Fruit fly (Drosophila melanogaster) whole organism, embryonic: Measurements from ENCODE around the gene betaGlu.
A peak's percentile ranks its signal among the peaks of the same experiment; 100 is the strongest.

Experiments
- CG11247 ChIP-seq: fragments of 200-800 bp; sonication (Bioruptor generic); IDR thresholded peaks from 2 replicates; pipeline ENCODE4 v1.3.6; 2022; ENCODE audit warnings: missing biosample characterization, missing genetic modification characterization
- CG12219 ChIP-seq: fragments of 200-800 bp; sonication (Bioruptor generic); optimal IDR thresholded peaks from 3 replicates; lab custom pipeline; 2018; ENCODE audit warnings: missing biosample characterization, mild to moderate bottlenecking, missing genetic modification characterization
- CG1233 ChIP-seq: fragments of 200-800 bp; sonication (Bioruptor generic); optimal IDR thresholded peaks from 4 replicates; lab custom pipeline; 2018; ENCODE audit warnings: missing biosample characterization, mild to moderate bottlenecking, missing genetic modification characterization
- CG13287 ChIP-seq: fragments of 200-800 bp; sonication (Bioruptor generic); IDR thresholded peaks from 2 replicates; pipeline ENCODE4 v1.3.6; 2022; ENCODE audit warnings: missing biosample characterization, missing genetic modification characterization; ENCODE audit not compliant: partially characterized antibody
- CG13775 ChIP-seq: fragments of 200-800 bp; sonication (Bioruptor generic); optimal IDR thresholded peaks from 3 replicates; lab custom pipeline; 2017; ENCODE audit warnings: missing biosample characterization, mild to moderate bottlenecking, missing genetic modification characterization
- CG1603 ChIP-seq: fragments of 200-800 bp; sonication (Bioruptor generic); optimal IDR thresholded peaks from 2 replicates; lab custom pipeline; 2019; ENCODE audit warnings: missing biosample characterization, mild to moderate bottlenecking, missing genetic modification characterization, moderate library complexity
- CG1647 ChIP-seq: fragments of 200-800 bp; sonication (Bioruptor generic); optimal IDR thresholded peaks from 3 replicates; lab custom pipeline; 2016; ENCODE audit warnings: missing biosample characterization, missing genetic modification characterization
- CG2712 ChIP-seq: fragments of 200-800 bp; optimal IDR thresholded peaks from 3 replicates; lab custom pipeline; 2019; ENCODE audit warnings: missing biosample characterization, mild to moderate bottlenecking, missing genetic modification characterization, moderate library complexity
- CG30403 ChIP-seq: fragments of 200-800 bp; sonication (Bioruptor generic); optimal IDR thresholded peaks from 3 replicates; lab custom pipeline; 2016; ENCODE audit warnings: missing biosample characterization, missing genetic modification characterization
- CG32532 ChIP-seq: fragments of 200-800 bp; sonication (Bioruptor generic); IDR thresholded peaks from 2 replicates; pipeline ENCODE4 v1.3.6; 2022; ENCODE audit warnings: missing biosample characterization, missing genetic modification characterization
- CG42726 ChIP-seq: fragments of 200-800 bp; sonication (Bioruptor generic); IDR thresholded peaks from 2 replicates; pipeline ENCODE4 v1.3.6; 2022; ENCODE audit warnings: missing biosample characterization, missing genetic modification characterization; ENCODE audit not compliant: partially characterized antibody
- CG4854 ChIP-seq: fragments of 200-800 bp; sonication (Bioruptor generic); optimal IDR thresholded peaks from 2 replicates; lab custom pipeline; 2016; ENCODE audit warnings: missing biosample characterization, missing genetic modification characterization, inconsistent platforms
- CG6791 ChIP-seq: fragments of 200-800 bp; sonication (Bioruptor generic); IDR thresholded peaks from 3 replicates; pipeline ENCODE4 v1.3.6; 2022; ENCODE audit warnings: missing biosample characterization, missing genetic modification characterization; ENCODE audit not compliant: partially characterized antibody
- CG7271 ChIP-seq: fragments of 200-800 bp; sonication (Bioruptor generic); optimal IDR thresholded peaks from 2 replicates; lab custom pipeline; 2018; ENCODE audit warnings: missing biosample characterization, mild to moderate bottlenecking, missing genetic modification characterization, moderate library complexity
- CG7357 ChIP-seq: fragments of 200-800 bp; sonication (Bioruptor generic); IDR thresholded peaks from 3 replicates; pipeline ENCODE4 v1.3.6; 2022; ENCODE audit warnings: missing biosample characterization, missing genetic modification characterization
- CG9727 ChIP-seq: fragments of 200-800 bp; sonication (Bioruptor generic); optimal IDR thresholded peaks from 3 replicates; lab custom pipeline; 2017; ENCODE audit warnings: missing biosample characterization, mild to moderate bottlenecking, missing genetic modification characterization
- CG9932 ChIP-seq: fragments of 200-800 bp; sonication (Bioruptor generic); IDR thresholded peaks from 2 replicates; pipeline ENCODE4 v1.3.6; 2022; ENCODE audit warnings: missing biosample characterization, missing genetic modification characterization
- CTCF ChIP-seq: fragments of 200-800 bp; sonication (Bioruptor generic); optimal IDR thresholded peaks from 2 replicates; lab custom pipeline; 2017; ENCODE audit warnings: missing biosample characterization, mild to moderate bottlenecking, missing genetic modification characterization, moderate library complexity
- CrebB ChIP-seq: fragments of 200-800 bp; sonication (Bioruptor generic); optimal IDR thresholded peaks from 3 replicates; lab custom pipeline; 2018; ENCODE audit warnings: missing biosample characterization, mild to moderate bottlenecking, missing genetic modification characterization
- D19B ChIP-seq: fragments of 200-800 bp; sonication (Bioruptor generic); optimal IDR thresholded peaks from 2 replicates; lab custom pipeline; 2017; ENCODE audit warnings: missing biosample characterization, mild to moderate bottlenecking, missing genetic modification characterization
- Dip3 ChIP-seq: fragments of 200-800 bp; sonication (Bioruptor generic); optimal IDR thresholded peaks from 3 replicates; lab custom pipeline; 2016; ENCODE audit warnings: missing biosample characterization, missing genetic modification characterization
- Dll ChIP-seq: fragments of 200-800 bp; sonication (Bioruptor generic); IDR thresholded peaks from 4 replicates; pipeline ENCODE4 v1.3.6; 2022; ENCODE audit warnings: missing biosample characterization, missing genetic modification characterization; ENCODE audit not compliant: partially characterized antibody
- Ets65A ChIP-seq: fragments of 200-800 bp; sonication (Bioruptor generic); peaks from one replicate; lab custom pipeline; 2016; ENCODE audit warnings: missing biosample characterization, missing genetic modification characterization
- Gug ChIP-seq: fragments of 200-800 bp; sonication (Bioruptor generic); IDR thresholded peaks from 4 replicates; pipeline ENCODE4 v1.3.6; 2022; ENCODE audit warnings: missing biosample characterization, missing genetic modification characterization
- H15 ChIP-seq: fragments of 200-800 bp; sonication (Bioruptor generic); IDR thresholded peaks from 3 replicates; pipeline ENCODE4 v1.3.6; 2022; ENCODE audit warnings: missing biosample characterization, missing genetic modification characterization
- HLH3B ChIP-seq: fragments of 200-800 bp; sonication (Bioruptor generic); IDR thresholded peaks from 2 replicates; pipeline ENCODE4 v1.3.6; 2022; ENCODE audit warnings: missing biosample characterization, missing genetic modification characterization
- Jarid2 ChIP-seq: fragments of 200-800 bp; sonication (Bioruptor generic); optimal IDR thresholded peaks from 3 replicates; lab custom pipeline; 2017; ENCODE audit warnings: mild to moderate bottlenecking, missing biosample characterization, missing genetic modification reagents, missing genetic modification characterization
- Oli ChIP-seq: fragments of 200-800 bp; sonication (Bioruptor generic); optimal IDR thresholded peaks from 2 replicates; lab custom pipeline; 2018; ENCODE audit warnings: missing biosample characterization, mild to moderate bottlenecking, missing genetic modification characterization, moderate library complexity
- Ptx1 ChIP-seq: fragments of 200-800 bp; sonication (Bioruptor generic); IDR thresholded peaks from 2 replicates; pipeline ENCODE4 v1.3.6; 2022; ENCODE audit warnings: missing biosample characterization, missing genetic modification characterization
- Rfx ChIP-seq: fragments of 200-800 bp; sonication (Bioruptor generic); IDR thresholded peaks from 2 replicates; pipeline ENCODE4 v1.3.6; 2022; ENCODE audit warnings: missing biosample characterization, missing genetic modification characterization
- Rx ChIP-seq: fragments of 200-800 bp; sonication (Bioruptor generic); IDR thresholded peaks from 2 replicates; pipeline ENCODE4 v1.3.6; 2022; ENCODE audit warnings: missing biosample characterization, missing genetic modification characterization
- Scr ChIP-seq: fragments of 200-800 bp; sonication (Bioruptor generic); IDR thresholded peaks from 2 replicates; pipeline ENCODE4 v1.3.6; 2022; ENCODE audit warnings: missing biosample characterization, missing genetic modification characterization; ENCODE audit not compliant: partially characterized antibody
- Side ChIP-seq: fragments of 200-800 bp; sonication (Bioruptor generic); optimal IDR thresholded peaks from 2 replicates; lab custom pipeline; 2016; ENCODE audit warnings: missing biosample characterization, missing genetic modification characterization
- Sox100B ChIP-seq: fragments of 200-800 bp; sonication (Bioruptor generic); optimal IDR thresholded peaks from 3 replicates; lab custom pipeline; 2018; ENCODE audit warnings: missing biosample characterization, mild to moderate bottlenecking, missing genetic modification characterization
- Xrp1 ChIP-seq: fragments of 200-800 bp; sonication (Bioruptor generic); IDR thresholded peaks from 2 replicates; pipeline ENCODE4 v1.3.6; 2022; ENCODE audit warnings: missing biosample characterization, missing genetic modification characterization
- al ChIP-seq: fragments of 200-800 bp; sonication (Bioruptor generic); IDR thresholded peaks from 2 replicates; pipeline ENCODE4 v1.3.6; 2022; ENCODE audit warnings: missing biosample characterization, missing genetic modification characterization
- br ChIP-seq: fragments of >200 bp; optimal IDR thresholded peaks from 2 replicates; lab custom pipeline; 2017
- crol ChIP-seq: fragments of 200-800 bp; sonication (Bioruptor generic); IDR thresholded peaks from 2 replicates; pipeline ENCODE4 v1.3.6; 2022; ENCODE audit warnings: missing biosample characterization, missing genetic modification characterization
- grn ChIP-seq: fragments of 200-800 bp; sonication (Bioruptor generic); optimal IDR thresholded peaks from 3 replicates; lab custom pipeline; 2017; ENCODE audit warnings: missing biosample characterization, missing genetic modification characterization
- hb ChIP-seq: fragments of 200-800 bp; sonication (Bioruptor generic); IDR thresholded peaks from 3 replicates; pipeline ENCODE4 v1.3.6; 2022; ENCODE audit warnings: missing biosample characterization, missing genetic modification characterization; ENCODE audit not compliant: partially characterized antibody
- her ChIP-seq: fragments of 200-800 bp; sonication (Bioruptor generic); optimal IDR thresholded peaks from 2 replicates; lab custom pipeline; 2016; ENCODE audit warnings: missing biosample characterization, missing genetic modification characterization
- mam ChIP-seq: fragments of 200-800 bp; sonication (Bioruptor generic); optimal IDR thresholded peaks from 3 replicates; lab custom pipeline; 2016; ENCODE audit warnings: missing biosample characterization, missing genetic modification characterization
- mld ChIP-seq: fragments of 200-800 bp; sonication (Bioruptor generic); IDR thresholded peaks from 3 replicates; pipeline ENCODE4 v1.3.6; 2022; ENCODE audit warnings: missing biosample characterization, missing genetic modification characterization; ENCODE audit not compliant: partially characterized antibody
- otp ChIP-seq: fragments of 200-800 bp; sonication (Bioruptor generic); IDR thresholded peaks from 3 replicates; pipeline ENCODE4, ENCODE4 v1.3.6; 2022; ENCODE audit warnings: missing biosample characterization, missing genetic modification characterization
- psq ChIP-seq: fragments of 200-800 bp; sonication (Bioruptor generic); optimal IDR thresholded peaks from 2 replicates; lab custom pipeline; 2017; ENCODE audit warnings: missing biosample characterization, missing genetic modification characterization
- repo ChIP-seq: fragments of 200-800 bp; sonication (Bioruptor generic); optimal IDR thresholded peaks from 2 replicates; lab custom pipeline; 2016; ENCODE audit warnings: missing biosample characterization, missing genetic modification characterization
- row ChIP-seq: fragments of 200-800 bp; sonication (Bioruptor generic); IDR thresholded peaks from 3 replicates; pipeline ENCODE4 v1.3.6; 2022; ENCODE audit warnings: missing biosample characterization, missing genetic modification characterization
- sens ChIP-seq: fragments of 200-800 bp; sonication (Bioruptor generic); peaks from one replicate; lab custom pipeline; 2016; ENCODE audit warnings: missing biosample characterization, missing genetic modification characterization
- stc ChIP-seq: fragments of 200-800 bp; sonication (Bioruptor generic); IDR thresholded peaks from 2 replicates; pipeline ENCODE4 v1.3.6; 2022; ENCODE audit warnings: missing biosample characterization, missing genetic modification characterization
- stwl ChIP-seq: fragments of 200-800 bp; sonication (Bioruptor generic); optimal IDR thresholded peaks from 3 replicates; lab custom pipeline; 2018; ENCODE audit warnings: missing biosample characterization, mild to moderate bottlenecking, missing genetic modification characterization, moderate library complexity
- zfh1 ChIP-seq: fragments of 200-800 bp; sonication (Bioruptor generic); IDR thresholded peaks from 3 replicates; pipeline ENCODE4 v1.3.6; 2022; ENCODE audit warnings: missing biosample characterization, missing genetic modification characterization

Gene betaGlu

DNA sequence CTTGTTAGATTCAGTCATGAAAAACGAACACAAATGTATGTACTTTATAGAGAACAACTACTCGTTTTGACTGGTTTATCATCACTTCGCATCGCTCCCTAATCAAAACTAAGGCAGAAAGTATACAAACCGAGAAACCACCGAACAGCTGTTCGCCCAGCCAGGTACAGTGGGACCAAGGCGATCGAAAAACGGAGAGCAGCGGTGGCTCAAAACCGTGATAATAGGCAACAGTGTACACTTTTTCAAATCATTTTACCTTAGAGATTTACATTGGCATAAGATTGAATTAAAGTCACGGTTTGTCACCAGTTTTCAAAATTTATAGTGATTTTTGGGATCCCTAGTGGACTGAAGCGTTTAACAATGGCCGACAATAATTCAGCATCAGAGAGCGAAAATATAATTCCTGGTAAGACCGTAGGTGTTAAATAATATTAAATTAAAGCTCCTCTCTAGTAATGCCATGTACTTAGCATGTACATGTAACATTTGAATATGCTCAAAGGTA lies 33.6 kb upstream of the betaGlu start, which contains the start of the genes CG42233 and CG1971 (continued):
- TF ChIP-seq CG6791 (GFP tag; lab: Robert Waterston, UW), result peak; percentile 62; the same call in 2 of the 3 replicates
- 0 out of 3 replicates have a peak, but pooled peaks have one; percentile 22 for TF ChIP-seq H15 (GFP tag; lab: Robert Waterston, UW)
- peak; percentile 34; the same call in 1 of the 2 replicates for TF ChIP-seq CG32532 (GFP tag; lab: Robert Waterston, UW)
- TF ChIP-seq crol, result no peak
- peak; percentile 92 for TF ChIP-seq sens (GFP tag; lab: Kevin White, UChicago)
- peak; percentile 40; the same call in 1 of the 2 replicates for TF ChIP-seq CG42726
- TF ChIP-seq HLH3B (GFP tag; lab: Robert Waterston, UW), result 0 out of 2 replicates have a peak, but pooled peaks have one; percentile 8
- TF ChIP-seq Oli, result peak; percentile 27
- no peak for TF ChIP-seq br (lab: Kevin White, UChicago)
- peak; percentile 68 for TF ChIP-seq Gug (GFP tag; lab: Robert Waterston, UW)
- TF ChIP-seq Ptx1, result peak; percentile 53
- peak; percentile 44 for TF ChIP-seq grn (GFP tag; lab: Kevin White, UChicago)
- TF ChIP-seq Scr (GFP tag; lab: Robert Waterston, UW), result 0 out of 2 replicates have a peak, but pooled peaks have one; percentile 11
- peak; percentile 26 for TF ChIP-seq Ets65A (GFP tag; lab: Kevin White, UChicago)
- peak; percentile 69; the same call in 1 of the 3 replicates for TF ChIP-seq hb (GFP tag; lab: Robert Waterston, UW)
- TF ChIP-seq Rx, result peak; percentile 31; the same call in 1 of the 2 replicates
- peak; percentile 42; the same call in 1 of the 2 replicates for TF ChIP-seq Xrp1 (GFP tag; lab: Robert Waterston, UW)
- peak; percentile 48; the same call in 1 of the 4 replicates for TF ChIP-seq Dll (GFP tag; lab: Robert Waterston, UW)
- TF ChIP-seq Sox100B (GFP tag; lab: Kevin White, UChicago), result no peak
- peak; percentile 61 for TF ChIP-seq CG13287
- TF ChIP-seq CG1647 (GFP tag; lab: Kevin White, UChicago), result peak; percentile 12
- TF ChIP-seq CG1603, result peak; percentile 52
- peak; percentile 8 for TF ChIP-seq CTCF
- peak; percentile 87 for TF ChIP-seq row (GFP tag; lab: Robert Waterston, UW)
- peak; percentile 25 for TF ChIP-seq her (GFP tag; lab: Kevin White, UChicago)
- TF ChIP-seq CG11247 (GFP tag; lab: Robert Waterston, UW), result no peak
- no peak for TF ChIP-seq CG7271
- TF ChIP-seq mam (GFP tag; lab: Kevin White, UChicago), result peak; percentile 25
- no peak for TF ChIP-seq repo (GFP tag; lab: Kevin White, UChicago)
- TF ChIP-seq al, result no peak
- TF ChIP-seq CG9932 (GFP tag; lab: Robert Waterston, UW), result 0 out of 2 replicates have a peak, but pooled peaks have one; percentile 31
- peak; percentile 5 for TF ChIP-seq stwl
- peak; percentile 0 for TF ChIP-seq CG9727 (GFP tag; lab: Kevin White, UChicago)
- no peak for TF ChIP-seq CrebB
- no peak for TF ChIP-seq psq (GFP tag; lab: Kevin White, UChicago)
- TF ChIP-seq CG12219 (GFP tag; lab: Kevin White, UChicago), result peak; percentile 2
- no peak for TF ChIP-seq CG4854 (GFP tag; lab: Kevin White, UChicago)
- TF ChIP-seq CG2712 (tag; lab: Kevin White, UChicago), result no peak
- 0 out of 3 replicates have a peak, but pooled peaks have one; percentile 29 for TF ChIP-seq zfh1 (GFP tag; lab: Robert Waterston, UW)
- no peak for TF ChIP-seq stc
- TF ChIP-seq otp (GFP tag; lab: Robert Waterston, UW), result no peak
- 0 out of 2 replicates have a peak, but pooled peaks have one; percentile 26 for TF ChIP-seq Rfx (GFP tag; lab: Robert Waterston, UW)
- no peak for TF ChIP-seq CG7357 (GFP tag; lab: Robert Waterston, UW)
- no peak for TF ChIP-seq Side (GFP tag; lab: Kevin White, UChicago)
- peak; percentile 40; the same call in 1 of the 3 replicates for TF ChIP-seq mld (GFP tag; lab: Robert Waterston, UW)
- peak; percentile 13 for TF ChIP-seq CG1233 (GFP tag; lab: Kevin White, UChicago)
- peak; percentile 26 for TF ChIP-seq CG13775 (GFP tag; lab: Kevin White, UChicago)
- TF ChIP-seq Jarid2 (GFP tag; lab: Kevin White, UChicago), result no peak
- TF ChIP-seq Dip3, result peak; percentile 13
- no peak for TF ChIP-seq CG30403 (GFP tag; lab: Kevin White, UChicago)
- TF ChIP-seq D19B (GFP tag; lab: Kevin White, UChicago), result no peak
